Worm (Caenorhabditis elegans): ENCODE results near the gene F32D8.15.

DNA sequence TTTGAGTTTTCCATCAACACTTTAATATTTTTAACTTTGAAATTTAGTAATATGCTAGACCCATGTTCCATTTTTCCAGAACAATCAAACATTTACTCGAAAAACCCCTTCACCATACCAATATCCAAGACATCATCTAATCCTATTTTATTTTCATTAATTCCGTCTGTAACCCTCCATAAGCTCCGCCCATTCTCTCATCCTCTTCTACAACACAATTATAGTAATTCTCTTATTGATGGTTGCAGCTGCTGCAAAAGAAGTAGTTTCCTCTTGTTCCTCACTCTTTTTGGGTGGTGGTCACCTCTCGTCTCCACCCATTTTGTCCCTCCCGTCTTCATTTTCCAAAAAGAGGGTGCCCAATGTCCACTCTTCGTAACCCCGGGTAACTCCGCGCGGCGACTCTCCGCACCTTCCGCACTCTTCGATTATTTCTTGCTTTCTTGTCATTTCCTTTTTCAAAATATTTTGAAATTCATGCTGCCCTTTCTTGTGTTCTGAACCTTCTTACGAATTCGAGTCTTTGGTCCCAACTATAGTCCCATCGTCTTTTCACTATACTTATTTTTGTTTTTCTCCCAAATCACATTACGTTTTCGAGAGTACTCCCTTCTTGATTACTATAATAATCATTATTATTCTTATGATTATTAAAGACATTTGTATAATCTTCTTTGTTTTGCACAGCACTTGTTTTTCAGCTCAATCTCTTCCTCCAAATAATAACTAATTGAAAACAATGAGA, 23.5 kb upstream of the F32D8.15 start, which contains the start of gene F32D8.1:
- TF ChIP-seq ceh-79 (tag; optimal IDR thresholded peaks at IDR 0.05) (no peak), let-526 (GFP tag; IDR thresholded peaks at IDR 0.05) (no peak), fkh-3 (tag; optimal IDR thresholded peaks at IDR 0.05) (no peak), unc-62 (GFP tag; optimal IDR thresholded peaks at IDR 0.05) (no peak), nhr-90 (tag; optimal IDR thresholded peaks at IDR 0.05) (no peak), nhr-80 (tag; optimal IDR thresholded peaks at IDR 0.05) (no peak)

All from whole organism, young adult.